Fruit fly (Drosophila melanogaster) whole organism: ENCODE measurements around the gene CG14259.

Source experiments
- CG8478 ChIP-seq: fragments of >200 bp; optimal IDR thresholded peaks from 2 replicates; lab custom pipeline; 2018; ENCODE audit warnings: inconsistent platforms
- Dll ChIP-seq: fragments of >200 bp; optimal IDR thresholded peaks from 2 replicates; lab custom pipeline; 2017
- EcR ChIP-seq, 2 experiments: fragments of >200 bp; optimal IDR thresholded peaks; 2 replicates each; lab custom pipeline; 2017; ENCODE audit warnings: missing biosample characterization in 2 of 2, missing genetic modification characterization in 2 of 2, missing genetic modification reagents in 2 of 2
- pan ChIP-seq: fragments of >200 bp; optimal IDR thresholded peaks from 2 replicates; lab custom pipeline; 2017
- psq ChIP-seq: fragments of >200 bp; optimal IDR thresholded peaks from 2 replicates; lab custom pipeline; 2017
- usp ChIP-seq: fragments of >200 bp; optimal IDR thresholded peaks from 2 replicates; lab custom pipeline; 2017; ENCODE audit warnings: missing biosample characterization, missing genetic modification characterization, mixed read lengths

dm6 chr3R:27139963-27140362, 45.6 kb downstream of the CG14259 start:
- TF ChIP-seq CG8478 (lab: Kevin White, UChicago) (no peak), pan (lab: Kevin White, UChicago) (no peak), Dll (lab: Kevin White, UChicago) (no peak), EcR (GFP tag; optimal IDR thresholded peaks at IDR 0.05; lab: Kevin White, UChicago) (no peak), psq (lab: Kevin White, UChicago) (no peak), usp (GFP tag; lab: Kevin White, UChicago) (no peak)
